Fruit fly (Drosophila melanogaster): ENCODE data around the gene meng.

meng gene

dm6 chr2L:6722822-6723749 is 19.2 kb upstream of the meng start, which contains the start of gene homer (continued):
- TF ChIP-seq stc (GFP tag; IDR thresholded peaks at IDR 0.05), result no peak; the same call in 1 of the 2 replicates
- no peak for TF ChIP-seq Atf-2 (GFP tag; optimal IDR thresholded peaks at IDR 0.05)
- TF ChIP-seq CG15073 (GFP tag; optimal IDR thresholded peaks at IDR 0.05), result no peak
- peak; percentile 4 for TF ChIP-seq dmrt11E (tag; optimal IDR thresholded peaks at IDR 0.05)
- TF ChIP-seq CG13296 (GFP tag; optimal IDR thresholded peaks at IDR 0.05), result peak; percentile 33
- no peak for TF ChIP-seq CG14014 (GFP tag; IDR thresholded peaks at IDR 0.05)
- TF ChIP-seq bsh (GFP tag; optimal IDR thresholded peaks at IDR 0.05), result no peak
- no peak for TF ChIP-seq NfI (GFP tag; optimal IDR thresholded peaks at IDR 0.05)
- no peak for TF ChIP-seq CG4282 (GFP tag; optimal IDR thresholded peaks at IDR 0.05)
- TF ChIP-seq CG7271 (tag; optimal IDR thresholded peaks at IDR 0.05), result no peak
- no peak for TF ChIP-seq CG5245 (GFP tag; optimal IDR thresholded peaks at IDR 0.05)
- peak; percentile 27; the same call in 1 of the 2 replicates for TF ChIP-seq Xrp1 (GFP tag; IDR thresholded peaks at IDR 0.05)
- peak; percentile 32; the same call in 1 of the 3 replicates for TF ChIP-seq CG17361 (GFP tag; IDR thresholded peaks at IDR 0.05)
- peak; percentile 11 for TF ChIP-seq Hand (GFP tag; optimal IDR thresholded peaks at IDR 0.05)
- TF ChIP-seq fu2 (GFP tag; optimal IDR thresholded peaks at IDR 0.05), result no peak
- no peak for TF ChIP-seq CG12071 (GFP tag; optimal IDR thresholded peaks at IDR 0.05)
- TF ChIP-seq eyg (GFP tag; optimal IDR thresholded peaks at IDR 0.05), result no peak
- peak; percentile 9 for TF ChIP-seq D (optimal IDR thresholded peaks at IDR 0.05)
- no peak for TF ChIP-seq D (GFP tag; optimal IDR thresholded peaks at IDR 0.05)
- no peak for TF ChIP-seq H15 (GFP tag; IDR thresholded peaks at IDR 0.05)
- TF ChIP-seq sisA (GFP tag; IDR thresholded peaks at IDR 0.05), result no peak
- no peak for TF ChIP-seq twi (tag; optimal IDR thresholded peaks at IDR 0.05)
- peak; percentile 1 for TF ChIP-seq CG17186 (GFP tag; optimal IDR thresholded peaks at IDR 0.05)
- TF ChIP-seq sens (GFP tag), result peak; percentile 66
- no peak for TF ChIP-seq gfzf (GFP tag; optimal IDR thresholded peaks at IDR 0.05)
- no peak for TF ChIP-seq ewg (GFP tag; optimal IDR thresholded peaks at IDR 0.05)
- peak; percentile 48 for TF ChIP-seq fd64A (GFP tag; optimal IDR thresholded peaks at IDR 0.05)
- no peak for TF ChIP-seq CG6689 (GFP tag; IDR thresholded peaks at IDR 0.05)
- TF ChIP-seq CG11456 (GFP tag; IDR thresholded peaks at IDR 0.05), result no peak
- TF ChIP-seq CG10959 (GFP tag; IDR thresholded peaks at IDR 0.05), result no peak
- TF ChIP-seq dmrt99B (tag; optimal IDR thresholded peaks at IDR 0.05), result no peak
- TF ChIP-seq Six4 (GFP tag; optimal IDR thresholded peaks at IDR 0.05), result no peak
- peak; percentile 95 for TF ChIP-seq ato (GFP tag; IDR thresholded peaks at IDR 0.05; ENCODE audit: partially characterized antibody)
- TF ChIP-seq Ets65A (GFP tag), result peak; percentile 86
- TF ChIP-seq ara (GFP tag; IDR thresholded peaks at IDR 0.05), result no peak
- TF ChIP-seq ranshi (GFP tag; IDR thresholded peaks at IDR 0.05), result no peak
- peak; percentile 85 for TF ChIP-seq CG42726 (GFP tag; IDR thresholded peaks at IDR 0.05; ENCODE audit: partially characterized antibody)
- TF ChIP-seq Gug (GFP tag; IDR thresholded peaks at IDR 0.05), result no peak
- no peak for TF ChIP-seq Camta (GFP tag; optimal IDR thresholded peaks at IDR 0.05)
- TF ChIP-seq gcm2 (GFP tag; optimal IDR thresholded peaks at IDR 0.05), result no peak
- peak; percentile 16 for TF ChIP-seq ind (GFP tag; optimal IDR thresholded peaks at IDR 0.05)
- no peak for TF ChIP-seq Chrac-16 (GFP tag; optimal IDR thresholded peaks at IDR 0.05)
- no peak for TF ChIP-seq Ssrp (tag; optimal IDR thresholded peaks at IDR 0.05)
- no peak for TF ChIP-seq CG15011 (GFP tag; optimal IDR thresholded peaks at IDR 0.05)
- no peak for TF ChIP-seq CG18599 (GFP tag; optimal IDR thresholded peaks at IDR 0.05)
- TF ChIP-seq Antp (GFP tag; optimal IDR thresholded peaks at IDR 0.05), result no peak
- TF ChIP-seq Elba2 (GFP tag; optimal IDR thresholded peaks at IDR 0.05), result no peak
- TF ChIP-seq CG9932 (GFP tag; IDR thresholded peaks at IDR 0.05), result peak; percentile 63
- TF ChIP-seq CG1602 (GFP tag; optimal IDR thresholded peaks at IDR 0.05), result no peak
- TF ChIP-seq org-1 (GFP tag; optimal IDR thresholded peaks at IDR 0.05), result no peak
